Fruit fly (Drosophila melanogaster) Kc167 (cell line): Measurements from ENCODE around the gene CG17224.

ENCODE experiments used
- Sin3A ChIP-seq: fragments of >200 bp; optimal IDR thresholded peaks from 2 replicates; lab custom pipeline; 2018; ENCODE audit warnings: missing external identifiers
- h ChIP-seq: fragments of >200 bp; optimal IDR thresholded peaks from 3 replicates; lab custom pipeline; 2018; ENCODE audit warnings: missing external identifiers
- psq ChIP-seq: fragments of >200 bp; optimal IDR thresholded peaks from 2 replicates; lab custom pipeline; 2017; ENCODE audit warnings: missing external identifiers

DNA sequence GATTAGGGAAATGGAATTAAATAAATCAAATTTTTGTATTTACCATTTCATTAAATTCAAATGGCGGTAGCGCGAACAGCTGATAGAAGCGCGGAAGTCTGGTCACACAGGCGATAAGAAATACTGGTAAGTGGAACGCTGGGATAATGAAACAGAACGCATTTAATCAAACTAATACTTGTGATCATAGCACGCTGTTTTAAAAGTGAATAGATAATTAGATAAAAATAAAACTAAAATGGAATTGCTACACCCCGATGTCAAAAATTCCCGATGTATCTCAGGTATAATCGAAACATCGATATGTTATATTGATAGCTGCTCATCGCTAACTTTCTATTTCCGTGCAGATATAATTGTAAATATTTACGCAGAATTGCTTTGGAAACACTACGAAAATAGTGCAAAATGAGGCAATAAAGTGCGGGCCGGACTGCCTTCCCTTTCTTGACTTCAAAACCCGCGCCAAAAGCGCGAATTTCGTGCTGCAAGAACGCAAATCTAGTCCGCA, 25.4 kb downstream of the CG17224 start, which contains the start of the genes okr and CG3558:
- TF ChIP-seq psq: no peak
- no peak for TF ChIP-seq h
- no peak for TF ChIP-seq Sin3A (lab: Kevin White, UChicago)
